In the genomic region with DNA sequence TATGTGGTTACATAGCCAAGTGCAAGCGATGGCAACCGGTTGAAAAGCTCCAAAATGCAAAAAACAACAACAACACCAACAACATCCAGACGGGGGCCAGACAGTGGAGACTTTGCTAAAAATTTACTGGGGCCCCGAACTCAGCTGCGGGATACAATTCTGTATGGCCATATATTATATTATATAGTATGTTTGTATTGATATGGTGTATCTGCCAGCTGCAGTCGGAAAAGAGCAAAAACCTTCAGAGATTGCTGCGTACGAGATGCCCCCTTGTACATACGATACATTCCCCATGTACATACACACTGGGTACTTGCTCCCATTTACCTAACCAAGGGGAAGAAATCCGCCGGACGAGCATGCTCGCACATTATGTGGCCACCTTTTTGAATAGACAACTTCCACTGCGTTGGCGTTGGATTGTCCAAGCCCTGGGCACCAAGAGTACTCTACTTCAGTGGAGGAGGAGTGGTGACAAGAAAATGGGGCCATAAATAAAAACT, we compare ENCODE assay signal across 1 fruit fly cellular context.
TF ChIP-seq lines count a peak whose summit lies in the region.

No protein-coding gene starts in this region.

TF ChIP-seq in whole organism, embryonic, 481 proteins besides CTCF, POLR2A, EP300 and RAD21 (continued from another document):
- TF ChIP-seq grau (tag; optimal IDR thresholded peaks at IDR 0.05; lab: Kevin White, UChicago) (no peak), CG17612 (GFP tag; IDR thresholded peaks at IDR 0.05; lab: Robert Waterston, UW) (no peak), Drgx (GFP tag; IDR thresholded peaks at IDR 0.05; lab: Robert Waterston, UW) (peak; percentile 2; the same call in 1 of the 2 replicates), C15 (GFP tag; IDR thresholded peaks at IDR 0.05; lab: Robert Waterston, UW) (no peak), ato (GFP tag; IDR thresholded peaks at IDR 0.05; lab: Robert Waterston, UW; ENCODE audit: partially characterized antibody) (no peak), sob (GFP tag; IDR thresholded peaks at IDR 0.05; lab: Robert Waterston, UW) (no peak), Elba2 (GFP tag; optimal IDR thresholded peaks at IDR 0.05; lab: Kevin White, UChicago) (no peak), wdn (GFP tag; IDR thresholded peaks at IDR 0.05; lab: Robert Waterston, UW) (no peak), CG5245 (GFP tag; optimal IDR thresholded peaks at IDR 0.05; lab: Kevin White, UChicago) (no peak), tio (GFP tag; optimal IDR thresholded peaks at IDR 0.05; lab: Kevin White, UChicago) (no peak), Mad (GFP tag; optimal IDR thresholded peaks at IDR 0.05; lab: Kevin White, UChicago) (no peak), nerfin-2 (GFP tag; IDR thresholded peaks at IDR 0.05; lab: Robert Waterston, UW; ENCODE audit: partially characterized antibody) (no peak), CG6813 (GFP tag; optimal IDR thresholded peaks at IDR 0.05; lab: Kevin White, UChicago) (no peak), Dref (GFP tag; IDR thresholded peaks at IDR 0.05; lab: Robert Waterston, UW) (no peak), CG14860 (GFP tag; IDR thresholded peaks at IDR 0.05; lab: Robert Waterston, UW; ENCODE audit: partially characterized antibody) (no peak), nom (GFP tag; optimal IDR thresholded peaks at IDR 0.05; lab: Kevin White, UChicago) (peak; percentile 41), CG11560 (tag; IDR thresholded peaks at IDR 0.05; lab: Robert Waterston, UW) (no peak), usp (GFP tag; optimal IDR thresholded peaks at IDR 0.05; lab: Kevin White, UChicago) (no peak), lola (GFP tag; optimal IDR thresholded peaks at IDR 0.05; lab: Kevin White, UChicago) (no peak), dmrt11E (tag; optimal IDR thresholded peaks at IDR 0.05; lab: Kevin White, UChicago) (no peak), Doc3 (GFP tag; IDR thresholded peaks at IDR 0.05; lab: Robert Waterston, UW; ENCODE audit: partially characterized antibody) (0 out of 3 replicates have a peak, but pooled peaks have one; percentile 19), CG6689 (GFP tag; IDR thresholded peaks at IDR 0.05; lab: Robert Waterston, UW) (no peak), HmgZ (tag; optimal IDR thresholded peaks at IDR 0.05; lab: Kevin White, UChicago) (no peak), gcm (GFP tag; optimal IDR thresholded peaks at IDR 0.05; lab: Kevin White, UChicago) (no peak), lbe (GFP tag; optimal IDR thresholded peaks at IDR 0.05; lab: Kevin White, UChicago) (peak; percentile 16), CrebB (tag; optimal IDR thresholded peaks at IDR 0.05; lab: Kevin White, UChicago) (no peak), NC2α (GFP tag; optimal IDR thresholded peaks at IDR 0.05; lab: Kevin White, UChicago) (no peak), CG18262 (tag; optimal IDR thresholded peaks at IDR 0.05; lab: Kevin White, UChicago) (no peak), CG11093 (GFP tag; IDR thresholded peaks at IDR 0.05; lab: Robert Waterston, UW) (no peak), CG17328 (GFP tag; IDR thresholded peaks at IDR 0.05; lab: Robert Waterston, UW) (no peak), CG31388 (GFP tag; optimal IDR thresholded peaks at IDR 0.05; lab: Kevin White, UChicago) (no peak), jigr1 (GFP tag; IDR thresholded peaks at IDR 0.05; lab: Robert Waterston, UW) (no peak), Med (GFP tag; lab: Kevin White, UChicago) (peak; percentile 30), CG10565 (GFP tag; optimal IDR thresholded peaks at IDR 0.05; lab: Kevin White, UChicago) (no peak)
